Fruit fly (Drosophila melanogaster): ENCODE data around the gene CG12470.

DNA sequence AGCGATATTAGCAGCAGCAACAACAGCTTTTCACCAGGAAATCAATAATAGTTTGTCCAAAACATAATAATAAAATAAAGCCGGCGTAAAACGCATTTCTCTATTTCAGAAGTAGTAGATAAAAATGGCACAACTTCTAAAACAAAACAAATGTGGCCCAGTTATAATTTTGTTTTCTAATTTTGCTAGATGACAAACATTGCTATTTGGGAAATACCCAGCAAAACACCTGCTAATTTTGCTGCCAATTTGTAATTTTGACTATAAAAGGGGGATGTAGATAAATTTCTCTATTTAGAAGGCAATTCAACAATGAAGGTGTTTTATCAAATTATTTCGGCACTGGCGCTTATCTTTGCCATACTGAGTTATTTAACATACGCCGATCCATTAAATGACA lies 45.3 kb downstream of the CG12470 start, which contains the start of gene CG43182:
- TF ChIP-seq CG9705 (GFP tag; optimal IDR thresholded peaks at IDR 0.05) = no peak
- no peak for TF ChIP-seq Dfd (GFP tag; optimal IDR thresholded peaks at IDR 0.05)
- TF ChIP-seq Rel (GFP tag; optimal IDR thresholded peaks at IDR 0.05) = no peak
- no peak for TF ChIP-seq Rel (tag; optimal IDR thresholded peaks at IDR 0.05)
- TF ChIP-seq h (GFP tag; optimal IDR thresholded peaks at IDR 0.05) = no peak
- no peak for TF ChIP-seq Jra (GFP tag; optimal IDR thresholded peaks at IDR 0.05)
- no peak for TF ChIP-seq psq (GFP tag; optimal IDR thresholded peaks at IDR 0.05)
- no peak for TF ChIP-seq Dif (GFP tag; optimal IDR thresholded peaks at IDR 0.05; ENCODE audit: partially characterized antibody)

Measured in whole organism, wandering third instar larva.